Worm (Caenorhabditis elegans) whole organism, L3 larva: Measurements from ENCODE around the gene srab-6.

ENCODE experiments used
- ZK546.5 ChIP-seq: sonication (generic microtip); optimal IDR thresholded peaks from 2 replicates; lab custom pipeline; 2017; ENCODE audit warnings: missing biosample characterization, missing genetic modification characterization
- aly-2 ChIP-seq: fragments of 150-350 bp; optimal IDR thresholded peaks from 2 replicates; lab custom pipeline; 2014; ENCODE audit warnings: missing biosample characterization, missing genetic modification characterization
- ama-1 ChIP-seq: fragments of 150-350 bp; optimal IDR thresholded peaks from 2 replicates; lab custom pipeline; 2018
- ceh-28 ChIP-seq: fragments of 150-350 bp; optimal IDR thresholded peaks from 2 replicates; lab custom pipeline; 2014; ENCODE audit warnings: missing biosample characterization, missing genetic modification reagents, missing genetic modification characterization
- ceh-82 ChIP-seq: fragments of 150-350 bp; optimal IDR thresholded peaks from 2 replicates; lab custom pipeline; 2014; ENCODE audit warnings: missing biosample characterization, missing genetic modification characterization
- daf-12 ChIP-seq: fragments of 150-350 bp; optimal IDR thresholded peaks from 2 replicates; lab custom pipeline; 2014; ENCODE audit warnings: missing biosample characterization, missing genetic modification reagents, missing genetic modification characterization
- egl-27 ChIP-seq: sonication (generic microtip); optimal IDR thresholded peaks from 4 replicates; lab custom pipeline; 2017; ENCODE audit warnings: missing biosample characterization, missing genetic modification reagents, missing genetic modification characterization
- egl-5 ChIP-seq: fragments of 150-350 bp; optimal IDR thresholded peaks from 2 replicates; lab custom pipeline; 2017; ENCODE audit warnings: missing biosample characterization, missing genetic modification reagents, missing genetic modification characterization, inconsistent platforms
- elt-1 ChIP-seq: fragments of 150-350 bp; optimal IDR thresholded peaks from 2 replicates; lab custom pipeline; 2014; ENCODE audit warnings: missing biosample characterization, missing genetic modification characterization
- elt-2 ChIP-seq: sonication (generic microtip); optimal IDR thresholded peaks from 2 replicates; lab custom pipeline; 2016; ENCODE audit warnings: missing genetic modification reagents, mild to moderate bottlenecking, missing genetic modification characterization, missing compliant biosample characterization
- elt-3 ChIP-seq, 3 experiments: fragments of 150-350 bp in 1 of 3; sonication (generic microtip) in 2 of 3; optimal IDR thresholded peaks; 2 replicates in 2 of 3; 4 replicates in 1 of 3; lab custom pipeline; 2014 to 2017; ENCODE audit warnings: missing biosample characterization in 3 of 3, missing genetic modification characterization in 3 of 3
- eor-1 ChIP-seq, 2 experiments: fragments of 150-350 bp; optimal IDR thresholded peaks; 2 replicates each; lab custom pipeline; 2014 to 2018; ENCODE audit warnings: missing biosample characterization in 2 of 2, missing genetic modification characterization in 2 of 2
- fkh-2 ChIP-seq: fragments of 150-350 bp; optimal IDR thresholded peaks from 2 replicates; lab custom pipeline; 2014; ENCODE audit warnings: missing biosample characterization, missing genetic modification reagents, missing genetic modification characterization
- fos-1 ChIP-seq: fragments of 150-350 bp; optimal IDR thresholded peaks from 2 replicates; lab custom pipeline; 2014; ENCODE audit warnings: missing biosample characterization, missing genetic modification characterization
- hmg-11 ChIP-seq: sonication (generic microtip); optimal IDR thresholded peaks from 2 replicates; lab custom pipeline; 2016; ENCODE audit warnings: missing genetic modification characterization, missing compliant biosample characterization
- jun-1 ChIP-seq: fragments of 150-350 bp; optimal IDR thresholded peaks from 2 replicates; lab custom pipeline; 2014; ENCODE audit warnings: missing biosample characterization, missing genetic modification reagents, missing genetic modification characterization
- lsy-12 ChIP-seq: sonication (generic microtip); optimal IDR thresholded peaks from 2 replicates; lab custom pipeline; 2016; ENCODE audit warnings: mild to moderate bottlenecking, missing genetic modification characterization, missing compliant biosample characterization
- mdl-1 ChIP-seq: fragments of 150-350 bp; optimal IDR thresholded peaks from 2 replicates; lab custom pipeline; 2014; ENCODE audit warnings: missing biosample characterization, missing genetic modification characterization
- mml-1 ChIP-seq: fragments of 150-350 bp; sonication (generic microtip); optimal IDR thresholded peaks from 3 replicates; lab custom pipeline; 2014; ENCODE audit warnings: missing biosample characterization, missing genetic modification characterization
- nfya-1 ChIP-seq: sonication (generic microtip); optimal IDR thresholded peaks from 2 replicates; lab custom pipeline; 2017; ENCODE audit warnings: missing genetic modification characterization, mild to moderate bottlenecking, missing compliant biosample characterization, antibody characterized with exemption, moderate library complexity; ENCODE audit not compliant: insufficient read depth
- nhr-11 ChIP-seq: fragments of 150-350 bp; optimal IDR thresholded peaks from 2 replicates; lab custom pipeline; 2014; ENCODE audit warnings: missing biosample characterization, missing genetic modification characterization
- nhr-23 ChIP-seq: fragments of 150-350 bp; optimal IDR thresholded peaks from 2 replicates; lab custom pipeline; 2014; ENCODE audit warnings: missing biosample characterization, missing genetic modification reagents, missing genetic modification characterization
- nhr-237 ChIP-seq: fragments of 150-350 bp; optimal IDR thresholded peaks from 2 replicates; lab custom pipeline; 2014; ENCODE audit warnings: missing biosample characterization, missing genetic modification characterization
- nhr-25 ChIP-seq: sonication (generic microtip); optimal IDR thresholded peaks from 2 replicates; lab custom pipeline; 2017; ENCODE audit warnings: missing biosample characterization, missing genetic modification characterization
- nhr-28 ChIP-seq: fragments of 150-350 bp; optimal IDR thresholded peaks from 2 replicates; lab custom pipeline; 2014; ENCODE audit warnings: missing biosample characterization, missing genetic modification characterization
- nhr-77 ChIP-seq: fragments of 150-350 bp; optimal IDR thresholded peaks from 2 replicates; lab custom pipeline; 2014; ENCODE audit warnings: missing biosample characterization, missing genetic modification characterization
- pha-4 ChIP-seq: fragments of 150-350 bp; optimal IDR thresholded peaks from 2 replicates; lab custom pipeline; 2014; ENCODE audit warnings: missing biosample characterization, missing genetic modification reagents, missing genetic modification characterization
- pqm-1 ChIP-seq: fragments of 150-350 bp; optimal IDR thresholded peaks from 2 replicates; lab custom pipeline; 2017; ENCODE audit warnings: missing biosample characterization, missing genetic modification characterization, inconsistent platforms
- sea-2 ChIP-seq: fragments of 150-350 bp; sonication (generic microtip); optimal IDR thresholded peaks from 4 replicates; lab custom pipeline; 2014; ENCODE audit warnings: missing biosample characterization, missing genetic modification reagents, missing genetic modification characterization
- skn-1 ChIP-seq: fragments of 150-350 bp; optimal IDR thresholded peaks from 2 replicates; lab custom pipeline; 2014; ENCODE audit warnings: missing biosample characterization, missing genetic modification characterization
- snpc-4 ChIP-seq: fragments of 150-350 bp; optimal IDR thresholded peaks from 2 replicates; lab custom pipeline; 2014; ENCODE audit warnings: missing biosample characterization, missing genetic modification characterization
- unc-39 ChIP-seq: sonication (generic microtip); optimal IDR thresholded peaks from 4 replicates; lab custom pipeline; 2017; ENCODE audit warnings: missing biosample characterization, missing genetic modification characterization
- unc-62 ChIP-seq: fragments of 150-350 bp; sonication (generic microtip); optimal IDR thresholded peaks from 4 replicates; lab custom pipeline; 2014; ENCODE audit warnings: missing biosample characterization, missing genetic modification reagents, missing genetic modification characterization
- zag-1 ChIP-seq: fragments of 150-350 bp; optimal IDR thresholded peaks from 2 replicates; lab custom pipeline; 2014; ENCODE audit warnings: missing biosample characterization, missing genetic modification characterization
- ztf-11 ChIP-seq: fragments of 150-350 bp; optimal IDR thresholded peaks from 2 replicates; lab custom pipeline; 2014; ENCODE audit warnings: missing biosample characterization, missing genetic modification characterization
- ztf-4 ChIP-seq: fragments of 150-350 bp; optimal IDR thresholded peaks from 2 replicates; lab custom pipeline; 2014; ENCODE audit warnings: missing biosample characterization, missing genetic modification characterization

srab-6 gene

ce11 chrV:3193091-3193608, 41.4 kb upstream of the srab-6 start, which contains the start of the genes Y73C8B.3 and Y73C8B.9:
Y73C8B.3 (minus strand) TSS chrV:3193237.
Y73C8B.9 (plus strand) TSS chrV:3193558.
- TF ChIP-seq elt-2 (tag; lab: Kevin White, UChicago), result peak; percentile 88
- TF ChIP-seq nhr-23 (tag; lab: Kevin White, UChicago), result peak; percentile 58
- TF ChIP-seq nfya-1 (tag; lab: Kevin White, UChicago), result peak; percentile 8
- peak; percentile 93 for TF ChIP-seq pqm-1 (tag; lab: Kevin White, UChicago)
- TF ChIP-seq hmg-11 (tag; lab: Kevin White, UChicago), result peak; percentile 28
- peak; percentile 12 for TF ChIP-seq ceh-28 (tag; lab: Kevin White, UChicago)
- no peak for TF ChIP-seq unc-62
- TF ChIP-seq nhr-11 (tag; lab: Kevin White, UChicago), result no peak

ce11 chrV:3188043-3188442, 36.3 kb upstream of the srab-6 start, which contains the start of gene lag-2:
lag-2 (plus strand) TSS chrV:3188343.
- no peak for TF ChIP-seq elt-3 (tag; optimal IDR thresholded peaks at IDR 0.05; lab: Kevin White, UChicago)
- TF ChIP-seq ceh-82 (tag; lab: Kevin White, UChicago), result no peak

DNA sequence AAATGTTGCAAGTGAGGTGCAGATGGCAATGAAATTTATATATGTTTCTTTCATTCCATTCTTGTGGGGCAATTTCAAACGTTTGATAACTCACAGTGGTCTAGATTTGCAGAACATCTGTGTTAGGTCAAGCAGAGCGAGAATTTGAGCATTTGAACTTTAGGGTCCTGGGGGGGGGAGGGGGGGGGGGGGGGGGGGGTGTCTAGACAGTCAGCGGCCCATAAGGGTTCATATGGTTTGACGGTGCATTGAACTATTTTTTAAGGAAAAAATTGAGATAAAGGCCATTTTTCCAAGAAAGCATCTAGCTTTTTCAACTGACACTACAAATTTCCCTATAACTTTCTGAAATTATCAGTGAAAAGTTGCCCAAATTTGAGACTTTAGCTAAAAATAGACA, 34.1 kb upstream of the srab-6 start:
- TF ChIP-seq ama-1 (lab: Kevin White, UChicago) (no peak), zag-1 (tag; lab: Kevin White, UChicago) (no peak), ZK546.5 (no peak), mml-1 (tag; lab: Kevin White, UChicago) (no peak), nhr-237 (tag; lab: Kevin White, UChicago) (no peak), fos-1 (no peak), nhr-23 (tag; lab: Kevin White, UChicago) (no peak), daf-12 (tag; lab: Kevin White, UChicago) (no peak), nhr-25 (tag; lab: Kevin White, UChicago) (no peak), fkh-2 (tag; lab: Kevin White, UChicago) (no peak), elt-1 (tag; lab: Kevin White, UChicago) (no peak), unc-39 (tag; lab: Kevin White, UChicago) (no peak)

DNA sequence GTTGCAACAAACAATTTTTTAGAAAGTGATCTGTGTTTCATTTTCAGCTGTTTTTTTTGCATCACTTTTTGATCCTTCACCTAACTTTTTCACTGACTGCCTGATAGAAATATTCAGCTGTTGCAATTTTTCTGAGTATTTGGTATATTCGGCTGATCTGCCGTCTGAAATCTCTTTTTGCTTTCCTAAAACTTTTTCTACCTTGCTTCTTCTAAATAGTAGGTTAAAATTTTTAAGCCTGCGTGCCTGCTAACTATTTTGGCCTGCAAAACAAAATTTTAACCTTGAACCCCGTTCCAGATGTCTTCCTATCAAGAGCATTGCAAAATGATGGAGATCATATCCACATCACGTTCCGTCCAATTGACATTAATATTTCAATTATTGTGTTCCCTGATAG, 24.4 kb upstream of the srab-6 start, which contains the start of gene srab-8:
Gene srab-8 (plus strand): TSS at position 301 of the 400 bp plus-strand sequence.
- no peak for TF ChIP-seq nhr-77
- TF ChIP-seq aly-2 (tag; lab: Kevin White, UChicago), result no peak
- TF ChIP-seq pqm-1 (tag; lab: Kevin White, UChicago), result no peak
- TF ChIP-seq ztf-4 (tag; lab: Kevin White, UChicago), result no peak
- TF ChIP-seq nfya-1 (tag; lab: Kevin White, UChicago), result no peak
- TF ChIP-seq ceh-82 (tag; lab: Kevin White, UChicago), result no peak
- TF ChIP-seq zag-1 (tag; lab: Kevin White, UChicago), result no peak
- TF ChIP-seq hmg-11 (tag; lab: Kevin White, UChicago), result no peak
- no peak for TF ChIP-seq nhr-25 (tag; lab: Kevin White, UChicago)
- TF ChIP-seq sea-2 (GFP tag; lab: Kevin White, UChicago), result no peak
- TF ChIP-seq egl-5 (tag; lab: Kevin White, UChicago), result no peak
- TF ChIP-seq nhr-23 (tag; lab: Kevin White, UChicago), result no peak
- TF ChIP-seq elt-3 (tag; optimal IDR thresholded peaks at IDR 0.05; lab: Kevin White, UChicago), result no peak
- no peak for TF ChIP-seq pha-4 (tag; lab: Kevin White, UChicago)
- no peak for TF ChIP-seq nhr-237 (tag; lab: Kevin White, UChicago)
- TF ChIP-seq unc-62, result no peak

- TF ChIP-seq snpc-4 (tag; lab: Kevin White, UChicago) (no peak), ceh-28 (tag; lab: Kevin White, UChicago) (peak; percentile 89), fkh-2 (tag; lab: Kevin White, UChicago) (no peak)
Observed at ce11 chrV:3171625-3172024, 19.9 kb upstream of the srab-6 start.

DNA sequence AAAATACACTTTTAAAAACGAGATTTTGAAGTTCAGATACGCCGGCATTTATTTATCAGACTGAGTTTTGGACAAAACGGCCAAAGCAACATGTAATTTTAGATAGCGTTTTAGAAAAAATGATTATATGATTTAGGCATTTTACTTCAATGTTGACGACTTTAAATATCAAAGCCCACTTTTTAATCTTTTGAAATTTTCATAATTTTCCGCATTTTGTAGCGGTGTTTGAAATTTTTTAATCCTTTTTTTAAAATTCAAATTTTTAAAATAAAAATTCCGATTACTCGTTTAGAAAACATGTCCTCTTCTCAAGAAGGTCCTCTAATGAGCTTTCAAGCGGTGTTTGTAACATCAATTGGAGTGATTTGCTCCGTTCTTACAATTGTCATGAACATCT, 18.1 kb upstream of the srab-6 start, which contains the start of gene srbc-6:
Gene srbc-6 (plus strand): TSS at position 301 of the 400 bp plus-strand sequence.
- TF ChIP-seq daf-12 (tag; lab: Kevin White, UChicago), result no peak
- TF ChIP-seq mdl-1 (tag; lab: Kevin White, UChicago), result no peak
- TF ChIP-seq jun-1 (tag; lab: Kevin White, UChicago), result no peak
- no peak for TF ChIP-seq skn-1 (tag; lab: Kevin White, UChicago)
- TF ChIP-seq nhr-28, result no peak
- TF ChIP-seq lsy-12 (tag; lab: Kevin White, UChicago), result no peak
- TF ChIP-seq fos-1, result no peak
- TF ChIP-seq pha-4 (tag; lab: Kevin White, UChicago), result no peak
- no peak for TF ChIP-seq aly-2 (tag; lab: Kevin White, UChicago)
- no peak for TF ChIP-seq ztf-11 (tag; lab: Kevin White, UChicago)
- TF ChIP-seq eor-1 (tag; optimal IDR thresholded peaks at IDR 0.05; lab: Kevin White, UChicago), result no peak
- TF ChIP-seq egl-27 (tag; lab: Kevin White, UChicago), result no peak
- no peak for TF ChIP-seq nfya-1 (tag; lab: Kevin White, UChicago)
- no peak for TF ChIP-seq pqm-1 (tag; lab: Kevin White, UChicago)
- TF ChIP-seq nhr-11 (tag; lab: Kevin White, UChicago), result no peak
